Worm (Caenorhabditis elegans) whole organism, L4 larva: ENCODE measurements around the gene Y46G5A.39.
A peak's percentile ranks its signal among the peaks of the same experiment; 100 is the strongest.

ENCODE experiments used
- F37D6.2 ChIP-seq: sonication (generic microtip); optimal IDR thresholded peaks from 2 replicates; lab custom pipeline; 2016; ENCODE audit warnings: mild to moderate bottlenecking, missing genetic modification characterization, missing compliant biosample characterization
- ZK546.5 ChIP-seq, 2 experiments: sonication (generic microtip); optimal IDR thresholded peaks; 2 replicates each; lab custom pipeline; 2017; ENCODE audit warnings: missing biosample characterization in 2 of 2, missing genetic modification characterization in 2 of 2
- aha-1 ChIP-seq: fragments of 150-350 bp; peaks from one replicate; lab custom pipeline; 2014; ENCODE audit warnings: missing biosample characterization, missing genetic modification characterization
- aly-2 ChIP-seq: sonication (generic microtip); optimal IDR thresholded peaks from 2 replicates; lab custom pipeline; 2018; ENCODE audit warnings: missing biosample characterization, missing genetic modification characterization
- ceh-20 ChIP-seq: fragments of 200-800 bp; sonication (Bioruptor generic); IDR thresholded peaks from 2 replicates; pipeline ENCODE4 v1.3.6; 2022; ENCODE audit warnings: missing genetic modification reagents, missing genetic modification characterization, missing compliant biosample characterization
- ceh-44 ChIP-seq: fragments of 200-800 bp; sonication (Bioruptor generic); IDR thresholded peaks from 2 replicates; pipeline ENCODE4 v1.3.6; 2022; ENCODE audit warnings: missing genetic modification reagents, missing genetic modification characterization, missing compliant biosample characterization
- daf-12 ChIP-seq: fragments of 150-350 bp; optimal IDR thresholded peaks from 2 replicates; lab custom pipeline; 2014; ENCODE audit warnings: missing biosample characterization, missing genetic modification reagents, missing genetic modification characterization
- daf-16 ChIP-seq, 3 experiments: sonication (generic microtip); optimal IDR thresholded peaks; 2 replicates each; lab custom pipeline; 2016 to 2017; ENCODE audit warnings: missing genetic modification characterization in 3 of 3, missing genetic modification reagents in 3 of 3, mild to moderate bottlenecking in 2 of 3, missing compliant biosample characterization in 2 of 3, missing biosample characterization in 1 of 3, moderate library complexity in 1 of 3
- dmd-6 ChIP-seq: fragments of 200-800 bp; sonication (Bioruptor generic); IDR thresholded peaks from 2 replicates; pipeline ENCODE4 v1.3.6; 2022; ENCODE audit warnings: missing genetic modification reagents, missing genetic modification characterization, missing compliant biosample characterization
- dmd-9 ChIP-seq: fragments of 200-800 bp; sonication (Bioruptor generic); IDR thresholded peaks from 2 replicates; pipeline ENCODE4 v1.3.6; 2022; ENCODE audit warnings: missing genetic modification reagents, missing genetic modification characterization, missing compliant biosample characterization
- duxl-1 ChIP-seq: sonication (generic microtip); optimal IDR thresholded peaks from 2 replicates; lab custom pipeline; 2016; ENCODE audit warnings: mild to moderate bottlenecking, missing genetic modification characterization, moderate library complexity, missing compliant biosample characterization; ENCODE audit not compliant: poor library complexity
- egl-27 ChIP-seq: sonication (generic microtip); optimal IDR thresholded peaks from 3 replicates; lab custom pipeline; 2017; ENCODE audit warnings: missing biosample characterization, missing genetic modification reagents, missing genetic modification characterization
- egl-43 ChIP-seq: fragments of 200-800 bp; sonication (Bioruptor generic); IDR thresholded peaks from 2 replicates; pipeline ENCODE4 v1.3.6; 2022; ENCODE audit warnings: missing genetic modification reagents, missing genetic modification characterization, missing compliant biosample characterization
- fkh-10 ChIP-seq: fragments of 150-350 bp; optimal IDR thresholded peaks from 2 replicates; lab custom pipeline; 2014; ENCODE audit warnings: missing biosample characterization, missing genetic modification reagents, missing genetic modification characterization
- lim-7 ChIP-seq: fragments of 200-800 bp; sonication (Bioruptor generic); IDR thresholded peaks from 2 replicates; pipeline ENCODE4 v1.3.6; 2022; ENCODE audit warnings: missing genetic modification characterization, missing compliant biosample characterization
- lin-29 ChIP-seq: fragments of 200-800 bp; sonication (Bioruptor generic); IDR thresholded peaks from 2 replicates; pipeline ENCODE4 v1.3.6; 2022; ENCODE audit warnings: missing genetic modification reagents, missing genetic modification characterization, missing compliant biosample characterization
- lir-3 ChIP-seq: sonication (generic microtip); optimal IDR thresholded peaks from 2 replicates; lab custom pipeline; 2016; ENCODE audit warnings: mild to moderate bottlenecking, missing genetic modification characterization, missing compliant biosample characterization
- madf-9 ChIP-seq: fragments of 200-800 bp; sonication (Bioruptor generic); conservative IDR thresholded peaks from 2 replicates; pipeline ENCODE4 v1.3.6; 2022; ENCODE audit warnings: missing genetic modification reagents, missing genetic modification characterization, missing compliant biosample characterization
- mdl-1 ChIP-seq, 2 experiments: fragments of 150-350 bp in 1 of 2; sonication (generic microtip) in 1 of 2; optimal IDR thresholded peaks; 2 replicates each; lab custom pipeline; 2014 to 2017; ENCODE audit warnings: missing biosample characterization in 2 of 2, missing genetic modification characterization in 2 of 2
- mep-1 ChIP-seq: fragments of 150-350 bp; sonication (generic microtip); optimal IDR thresholded peaks from 3 replicates; lab custom pipeline; 2014; ENCODE audit warnings: missing biosample characterization, missing genetic modification characterization
- mes-2 ChIP-seq: sonication (generic microtip); optimal IDR thresholded peaks from 2 replicates; lab custom pipeline; 2016; ENCODE audit warnings: missing genotype, mild to moderate bottlenecking, missing genetic modification characterization, missing compliant biosample characterization; ENCODE audit not compliant: poor library complexity, severe bottlenecking
- nhr-102 ChIP-seq: sonication (generic microtip); optimal IDR thresholded peaks from 2 replicates; lab custom pipeline; 2016; ENCODE audit warnings: mild to moderate bottlenecking, missing genetic modification characterization, moderate library complexity, missing compliant biosample characterization
- nhr-28 ChIP-seq: fragments of 150-350 bp; optimal IDR thresholded peaks from 2 replicates; lab custom pipeline; 2014; ENCODE audit warnings: missing biosample characterization, missing genetic modification characterization
- nhr-76 ChIP-seq: fragments of 150-350 bp; optimal IDR thresholded peaks from 2 replicates; lab custom pipeline; 2014; ENCODE audit warnings: missing biosample characterization, missing genetic modification characterization
- pqm-1 ChIP-seq: sonication (generic microtip); optimal IDR thresholded peaks from 2 replicates; lab custom pipeline; 2017; ENCODE audit warnings: missing biosample characterization, missing genetic modification characterization
- saeg-2 ChIP-seq: fragments of 200-800 bp; sonication (Bioruptor generic); IDR thresholded peaks from 2 replicates; pipeline ENCODE4 v1.3.6; 2022; ENCODE audit warnings: missing genetic modification reagents, missing genetic modification characterization, missing compliant biosample characterization
- set-16 ChIP-seq: fragments of 200-800 bp; sonication (Bioruptor generic); IDR thresholded peaks from 2 replicates; pipeline ENCODE4 v1.3.6; 2022; ENCODE audit warnings: missing genetic modification reagents, missing genetic modification characterization, missing compliant biosample characterization
- snpc-1.2 ChIP-seq: fragments of 200-800 bp; sonication (Bioruptor generic); IDR thresholded peaks from 2 replicates; pipeline ENCODE4 v1.3.6; 2022; ENCODE audit warnings: missing genetic modification reagents, missing genetic modification characterization, missing compliant biosample characterization
- tag-97 ChIP-seq: fragments of 200-800 bp; sonication (Bioruptor generic); IDR thresholded peaks from 2 replicates; pipeline ENCODE4 v1.3.6; 2022; ENCODE audit warnings: missing genetic modification characterization, missing compliant biosample characterization
- tra-1 ChIP-seq: fragments of 200-800 bp; sonication (Bioruptor generic); IDR thresholded peaks from 2 replicates; pipeline ENCODE4 v1.3.6; 2022; ENCODE audit warnings: missing genetic modification reagents, missing genetic modification characterization, missing compliant biosample characterization
- unc-130 ChIP-seq: sonication (generic microtip); optimal IDR thresholded peaks from 2 replicates; lab custom pipeline; 2016; ENCODE audit warnings: missing genetic modification reagents, missing genetic modification characterization, missing compliant biosample characterization
- vab-7 ChIP-seq: fragments of 200-800 bp; sonication (Bioruptor generic); IDR thresholded peaks from 2 replicates; pipeline ENCODE4 v1.3.6; 2022; ENCODE audit warnings: missing genetic modification reagents, missing genetic modification characterization, missing compliant biosample characterization
- zip-2 ChIP-seq: fragments of 150-350 bp; optimal IDR thresholded peaks from 2 replicates; lab custom pipeline; 2014; ENCODE audit warnings: missing biosample characterization, missing genetic modification characterization
- ztf-7 ChIP-seq: fragments of 150-350 bp; optimal IDR thresholded peaks from 2 replicates; lab custom pipeline; 2014; ENCODE audit warnings: missing biosample characterization, missing genetic modification characterization

The Y46G5A.39 gene

DNA sequence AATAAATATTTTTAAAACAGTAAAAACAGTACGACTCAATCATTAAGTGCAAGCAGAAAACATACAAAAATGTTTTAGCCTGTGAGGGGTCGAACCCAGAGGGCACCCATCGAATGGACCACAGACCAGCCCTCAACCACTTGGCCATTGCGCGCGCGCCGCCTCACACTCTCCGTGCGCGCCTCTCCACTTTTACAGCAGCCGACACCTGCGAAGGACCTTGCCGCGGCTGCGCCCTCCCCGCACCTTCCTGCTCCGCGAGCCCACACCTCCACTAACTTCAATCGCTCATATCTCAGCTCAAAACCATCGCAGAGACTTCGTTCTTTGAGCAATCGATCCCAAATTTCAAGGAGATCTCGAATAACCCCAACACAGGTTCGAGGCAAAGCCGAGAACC, 24.7 kb upstream of the Y46G5A.39 start (continued):
- TF ChIP-seq mep-1 (tag; lab: Kevin White, UChicago) (peak; percentile 71), dmd-6 (GFP tag; lab: Robert Waterston, UW) (peak; percentile 49; the same call in 1 of the 2 replicates), F37D6.2 (tag; lab: Kevin White, UChicago) (peak; percentile 43), tra-1 (GFP tag; lab: Robert Waterston, UW) (peak; percentile 10; the same call in 1 of the 2 replicates), dmd-9 (GFP tag; lab: Robert Waterston, UW) (peak; percentile 69; the same call in 1 of the 2 replicates), nhr-102 (peak; percentile 15), snpc-1.2 (GFP tag; lab: Robert Waterston, UW) (peak; percentile 83), egl-43 (GFP tag; lab: Robert Waterston, UW) (peak; percentile 75; the same call in 1 of the 2 replicates)
- TF ChIP-seq, all 104 proteins: peak for 33; not testable (repeated sequence) for 71

DNA sequence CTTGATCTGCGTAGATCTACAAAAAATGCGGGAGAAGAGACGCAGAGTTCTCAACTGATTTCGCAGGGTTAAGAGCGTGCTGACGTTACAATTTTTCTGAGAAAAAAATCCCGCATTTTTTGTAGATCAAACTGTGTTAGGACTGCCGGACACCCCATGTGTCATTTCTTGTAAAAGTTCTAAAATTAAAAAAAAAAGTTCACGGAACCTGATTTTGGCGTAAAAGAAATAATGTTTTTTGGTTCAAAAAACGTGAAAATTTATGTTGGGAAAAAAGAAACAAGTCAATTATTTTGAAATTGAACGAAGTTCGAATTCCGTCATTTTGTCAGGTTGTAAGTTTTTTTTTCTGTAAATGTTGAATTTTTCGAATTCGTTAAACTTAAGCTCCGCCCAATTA, 22.8 kb upstream of the Y46G5A.39 start, which contains the start of gene Y46G5A.34:
Y46G5A.34 (plus strand) TSS at position 301 of the 400 bp plus-strand sequence.
- no peak for TF ChIP-seq tag-97 (GFP tag; lab: Robert Waterston, UW)
- peak; percentile 60 for TF ChIP-seq aha-1 (tag; lab: Kevin White, UChicago)
- TF ChIP-seq tra-1 (GFP tag; lab: Robert Waterston, UW) = no peak
- TF ChIP-seq ztf-7 (tag; lab: Kevin White, UChicago) = no peak
- TF ChIP-seq pqm-1 = no peak
- TF ChIP-seq duxl-1 = no peak
- TF ChIP-seq lin-29 (GFP tag; lab: Robert Waterston, UW) = no peak
- TF ChIP-seq daf-16 (GFP tag; optimal IDR thresholded peaks at IDR 0.05; lab: Kevin White, UChicago) = no peak
- no peak for TF ChIP-seq daf-16 (tag; optimal IDR thresholded peaks at IDR 0.05; lab: Kevin White, UChicago)

DNA sequence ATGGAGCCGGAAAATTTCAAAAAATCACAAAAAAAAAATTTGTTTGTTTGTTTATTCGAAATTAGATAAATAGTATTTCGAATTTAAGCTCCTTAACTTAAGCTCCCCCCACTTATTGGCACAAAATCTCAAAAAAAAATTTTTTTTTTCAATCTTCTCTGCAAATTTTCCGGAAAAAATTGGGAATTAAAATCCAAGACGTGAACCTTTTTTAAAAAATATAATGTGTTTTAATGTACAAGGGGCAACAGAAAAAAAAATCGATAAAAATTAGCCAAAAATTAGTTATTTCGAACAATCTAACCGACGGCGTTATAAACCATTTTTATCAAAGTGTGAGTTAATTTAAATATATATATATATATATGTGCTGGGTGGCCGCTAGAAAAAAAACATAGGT, 20.8 kb upstream of the Y46G5A.39 start, which contains the start of gene Y46G5A.14:
Y46G5A.14 (plus strand) TSS at position 301 of the 400 bp plus-strand sequence.
- TF ChIP-seq zip-2 (tag; lab: Kevin White, UChicago) (no peak), aly-2 (tag; lab: Kevin White, UChicago) (no peak), daf-12 (tag; lab: Kevin White, UChicago) (no peak), mes-2 (tag; lab: Kevin White, UChicago) (no peak), snpc-1.2 (GFP tag; lab: Robert Waterston, UW) (no peak), madf-9 (GFP tag; lab: Robert Waterston, UW) (no peak), vab-7 (GFP tag; lab: Robert Waterston, UW) (no peak), mdl-1 (tag; optimal IDR thresholded peaks at IDR 0.05; lab: Kevin White, UChicago) (no peak), tra-1 (GFP tag; lab: Robert Waterston, UW) (no peak), saeg-2 (GFP tag; lab: Robert Waterston, UW) (no peak), ceh-44 (GFP tag; lab: Robert Waterston, UW) (no peak), ceh-20 (no peak), ZK546.5 (tag; optimal IDR thresholded peaks at IDR 0.05; lab: Kevin White, UChicago) (no peak), ztf-7 (tag; lab: Kevin White, UChicago) (no peak), lir-3 (tag; lab: Kevin White, UChicago) (no peak), nhr-76 (tag; lab: Kevin White, UChicago) (no peak), lim-7 (GFP tag; lab: Robert Waterston, UW) (no peak), unc-130 (GFP tag; lab: Kevin White, UChicago) (no peak), nhr-28 (tag; lab: Kevin White, UChicago) (no peak), fkh-10 (GFP tag; lab: Kevin White, UChicago) (no peak)

DNA sequence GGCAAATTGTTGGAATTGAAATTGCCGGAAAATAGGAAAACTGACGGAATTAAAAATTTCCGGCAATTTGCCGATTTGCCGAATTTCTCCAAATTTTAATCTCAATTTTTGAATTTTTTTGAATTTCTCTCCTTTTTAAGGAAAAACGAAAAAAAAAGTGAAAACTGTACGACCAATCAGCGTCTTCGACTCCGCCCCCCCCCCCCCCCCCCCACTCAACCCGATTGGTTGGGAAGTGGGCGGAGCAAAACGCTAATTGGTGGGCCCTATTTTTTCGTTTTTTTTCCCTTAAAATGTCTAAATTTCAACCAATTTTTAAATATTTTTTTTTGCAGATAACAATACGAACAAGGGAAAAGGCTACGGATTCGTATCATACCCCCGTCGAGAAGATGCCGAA, 16.3 kb upstream of the Y46G5A.39 start:
- no peak for TF ChIP-seq egl-27 (tag; lab: Kevin White, UChicago)
- TF ChIP-seq set-16 (GFP tag; lab: Robert Waterston, UW) = peak; percentile 73
